Worm (Caenorhabditis elegans): Measurements from ENCODE around the gene str-185.
A peak's percentile ranks its signal among the peaks of the same experiment; 100 is the strongest.

str-185 gene

DNA sequence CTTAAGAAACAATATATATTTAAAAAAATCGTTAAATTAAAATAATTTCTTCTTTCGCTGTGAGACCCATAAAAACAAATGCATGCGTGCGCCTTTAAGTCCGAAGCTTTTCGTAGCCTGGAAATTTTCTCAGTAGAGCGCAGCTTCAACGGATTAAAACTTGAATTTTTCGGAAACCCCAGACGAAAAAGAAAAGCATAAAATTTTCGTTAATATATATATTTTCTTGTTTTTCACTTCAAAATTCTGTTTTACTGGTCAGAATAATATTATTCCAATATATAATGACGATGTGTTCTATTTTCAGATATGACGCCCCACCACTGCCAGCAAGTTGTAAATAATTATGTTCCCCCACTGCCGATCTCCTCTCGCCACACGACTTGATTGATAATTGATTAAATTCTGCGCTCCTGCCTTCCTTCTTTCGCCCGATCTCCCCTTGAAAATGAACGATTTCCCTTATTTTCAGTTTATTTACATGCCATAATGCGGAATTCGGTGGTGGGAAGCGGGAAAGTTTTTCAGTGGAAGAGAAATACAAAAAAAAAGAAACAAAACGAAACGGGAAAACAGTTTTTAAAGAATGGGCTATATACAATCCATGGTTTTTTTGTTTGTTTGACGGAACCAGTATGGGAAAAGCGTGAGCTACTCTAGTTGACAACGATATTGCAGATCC, 38.4 kb upstream of the str-185 start (continued):
- TF ChIP-seq nhr-42 (GFP tag; IDR thresholded peaks at IDR 0.05) (0 out of 2 replicates have a peak, but pooled peaks have one; percentile 6), duxl-1 (tag; optimal IDR thresholded peaks at IDR 0.05; ENCODE audit: poor library complexity) (no peak), hlh-11 (tag; optimal IDR thresholded peaks at IDR 0.05) (peak; percentile 49), aha-1 (tag) (peak; percentile 30), R02D3.7 (tag; optimal IDR thresholded peaks at IDR 0.05) (no peak), ces-1 (GFP tag; optimal IDR thresholded peaks at IDR 0.05) (no peak), zip-2 (tag; optimal IDR thresholded peaks at IDR 0.05) (peak; percentile 29), lin-15B (tag; optimal IDR thresholded peaks at IDR 0.05) (no peak), ceh-62 (tag; optimal IDR thresholded peaks at IDR 0.05) (no peak), daf-16 (GFP tag; optimal IDR thresholded peaks at IDR 0.05) (peak in 1 of 2 experiments; percentile 61), daf-16 (tag; optimal IDR thresholded peaks at IDR 0.05) (peak; percentile 77), dmd-9 (GFP tag; IDR thresholded peaks at IDR 0.05) (no peak), egl-43 (GFP tag; IDR thresholded peaks at IDR 0.05) (0 out of 2 replicates have a peak, but pooled peaks have one; percentile 28), madf-9 (GFP tag; conservative IDR thresholded peaks at IDR 0.05) (no peak), Y75B8A.6 (GFP tag; IDR thresholded peaks at IDR 0.05) (peak; percentile 3; the same call in 1 of the 2 replicates), lsy-2 (tag; optimal IDR thresholded peaks at IDR 0.05) (peak; percentile 33 to 72), ceh-28 (tag; optimal IDR thresholded peaks at IDR 0.05) (no peak), hlh-30 (tag; optimal IDR thresholded peaks at IDR 0.05; ENCODE audit: insufficient read depth) (peak; percentile 11), mdt-29 (GFP tag; IDR thresholded peaks at IDR 0.05) (no peak; the same call in none of the 2 replicates), nhr-11 (tag; optimal IDR thresholded peaks at IDR 0.05) (peak; percentile 14), nhr-102 (tag; optimal IDR thresholded peaks at IDR 0.05) (peak; percentile 60), lin-1 (GFP tag; IDR thresholded peaks at IDR 0.05) (peak; percentile 59; the same call in 1 of the 2 replicates), ama-1 (optimal IDR thresholded peaks at IDR 0.05) (peak; percentile 99), mes-2 (tag; optimal IDR thresholded peaks at IDR 0.05; ENCODE audit: poor library complexity, severe bottlenecking) (peak; percentile 12), ZK337.2 (GFP tag; IDR thresholded peaks at IDR 0.05) (0 out of 2 replicates have a peak, but pooled peaks have one; percentile 22), nhr-6 (tag; optimal IDR thresholded peaks at IDR 0.05) (peak; percentile 1), T20F7.1 (GFP tag; optimal IDR thresholded peaks at IDR 0.05) (no peak), mxl-3 (GFP tag; optimal IDR thresholded peaks at IDR 0.05) (peak; percentile 31), madf-5 (GFP tag; IDR thresholded peaks at IDR 0.05) (0 out of 4 replicates have a peak, but pooled peaks of 1 of the 2 experiments have one; percentile 7), pha-4 (GFP tag; IDR thresholded peaks at IDR 0.05) (no peak), pha-4 (tag; optimal IDR thresholded peaks at IDR 0.05) (peak; percentile 11), mdl-1 (tag; optimal IDR thresholded peaks at IDR 0.05) (no peak), ceh-44 (GFP tag; IDR thresholded peaks at IDR 0.05) (no peak), nhr-10 (tag; optimal IDR thresholded peaks at IDR 0.05) (no peak), php-3 (GFP tag; IDR thresholded peaks at IDR 0.05) (0 out of 2 replicates have a peak, but pooled peaks have one; percentile 31), ceh-20 (GFP tag; IDR thresholded peaks at IDR 0.05) (no peak), dmd-8 (GFP tag; IDR thresholded peaks at IDR 0.05) (0 out of 2 replicates have a peak, but pooled peaks have one; percentile 30), Y5F2A.4 (GFP tag; optimal IDR thresholded peaks at IDR 0.05) (peak; percentile 21), zfp-2 (tag; optimal IDR thresholded peaks at IDR 0.05) (peak; percentile 22), F44E2.7 (GFP tag; IDR thresholded peaks at IDR 0.05) (no peak), lin-38 (GFP tag; IDR thresholded peaks at IDR 0.05) (peak; percentile 65), sdz-12 (GFP tag; optimal IDR thresholded peaks at IDR 0.05) (peak; percentile 56), lin-29 (GFP tag; IDR thresholded peaks at IDR 0.05) (no peak), unc-130 (GFP tag; optimal IDR thresholded peaks at IDR 0.05) (peak; percentile 44), ZK546.5 (tag; optimal IDR thresholded peaks at IDR 0.05) (no peak), nhr-237 (tag; optimal IDR thresholded peaks at IDR 0.05) (no peak), dmd-6 (GFP tag; IDR thresholded peaks at IDR 0.05) (no peak; the same call in 1 of the 2 replicates), T26A8.4 (GFP tag; IDR thresholded peaks at IDR 0.05) (peak; percentile 75; the same call in 1 of the 2 replicates), egl-27 (tag; optimal IDR thresholded peaks at IDR 0.05) (no peak), lir-3 (tag; optimal IDR thresholded peaks at IDR 0.05) (no peak)
